Fruit fly (Drosophila melanogaster) whole organism, embryonic: Measurements from ENCODE around the gene ida.
A peak's percentile ranks its signal among the peaks of the same experiment; 100 is the strongest.

Experiments
- Antp ChIP-seq: fragments of 200-800 bp; sonication (Bioruptor generic); optimal IDR thresholded peaks from 3 replicates; lab custom pipeline; 2016; ENCODE audit warnings: missing biosample characterization, missing genetic modification characterization
- Atf-2 ChIP-seq: fragments of 200-800 bp; sonication (Bioruptor generic); optimal IDR thresholded peaks from 2 replicates; lab custom pipeline; 2016; ENCODE audit warnings: missing biosample characterization, missing genetic modification characterization
- B-H2 ChIP-seq: fragments of 200-800 bp; sonication (Bioruptor generic); optimal IDR thresholded peaks from 2 replicates; lab custom pipeline; 2018; ENCODE audit warnings: missing biosample characterization, mild to moderate bottlenecking, missing genetic modification characterization
- CG11456 ChIP-seq: fragments of 200-800 bp; sonication (Bioruptor generic); IDR thresholded peaks from 3 replicates; pipeline ENCODE4 v1.3.6; 2022; ENCODE audit warnings: missing biosample characterization, missing genetic modification characterization
- CG11695 ChIP-seq: fragments of 200-800 bp; sonication (Bioruptor generic); IDR thresholded peaks from 3 replicates; pipeline ENCODE4 v1.3.6; 2022; ENCODE audit warnings: missing biosample characterization, missing genetic modification characterization
- CG11696 ChIP-seq: fragments of 200-800 bp; sonication (Bioruptor generic); IDR thresholded peaks from 2 replicates; pipeline ENCODE4 v1.3.6; 2022; ENCODE audit warnings: missing biosample characterization, missing genetic modification characterization
- CG12769 ChIP-seq: fragments of 200-800 bp; sonication (Bioruptor generic); optimal IDR thresholded peaks from 2 replicates; lab custom pipeline; 2019; ENCODE audit warnings: missing biosample characterization, mild to moderate bottlenecking, missing genetic modification characterization, moderate library complexity
- CG12942 ChIP-seq: fragments of 200-800 bp; sonication (Bioruptor generic); optimal IDR thresholded peaks from 3 replicates; lab custom pipeline; 2016; ENCODE audit warnings: missing biosample characterization, missing genetic modification characterization
- CG17361 ChIP-seq: fragments of 200-800 bp; sonication (Bioruptor generic); IDR thresholded peaks from 3 replicates; pipeline ENCODE4 v1.3.6; 2022; ENCODE audit warnings: missing biosample characterization, missing genetic modification characterization
- CG1792 ChIP-seq: fragments of 200-800 bp; sonication (Bioruptor generic); optimal IDR thresholded peaks from 2 replicates; lab custom pipeline; 2016; ENCODE audit warnings: missing biosample characterization, missing genetic modification characterization
- CG18262 ChIP-seq: fragments of 200-800 bp; optimal IDR thresholded peaks from 3 replicates; lab custom pipeline; 2019; ENCODE audit warnings: missing biosample characterization, mild to moderate bottlenecking, missing genetic modification characterization, moderate library complexity
- CG18476 ChIP-seq: fragments of 200-800 bp; sonication (Bioruptor generic); optimal IDR thresholded peaks from 2 replicates; lab custom pipeline; 2016; ENCODE audit warnings: missing biosample characterization, mild to moderate bottlenecking, missing genetic modification characterization
- CG30020 ChIP-seq: fragments of 200-800 bp; optimal IDR thresholded peaks from 2 replicates; lab custom pipeline; 2019; ENCODE audit warnings: missing biosample characterization, mild to moderate bottlenecking, missing genetic modification characterization, moderate library complexity
- CG31365 ChIP-seq: fragments of 200-800 bp; sonication (Bioruptor generic); optimal IDR thresholded peaks from 2 replicates; lab custom pipeline; 2018; ENCODE audit warnings: missing biosample characterization, mild to moderate bottlenecking, missing genetic modification characterization
- CG3407 ChIP-seq: fragments of 200-800 bp; sonication (Bioruptor generic); optimal IDR thresholded peaks from 2 replicates; lab custom pipeline; 2018; ENCODE audit warnings: missing biosample characterization, mild to moderate bottlenecking, missing genetic modification characterization
- CG4820 ChIP-seq: fragments of 200-800 bp; sonication (Bioruptor generic); optimal IDR thresholded peaks from 3 replicates; lab custom pipeline; 2016; ENCODE audit warnings: missing biosample characterization, missing genetic modification characterization
- CG6689 ChIP-seq: fragments of 200-800 bp; sonication (Bioruptor generic); IDR thresholded peaks from 2 replicates; pipeline ENCODE4 v1.3.6; 2022; ENCODE audit warnings: missing biosample characterization, missing genetic modification characterization
- CG7271 ChIP-seq: fragments of 200-800 bp; sonication (Bioruptor generic); optimal IDR thresholded peaks from 2 replicates; lab custom pipeline; 2018; ENCODE audit warnings: missing biosample characterization, mild to moderate bottlenecking, missing genetic modification characterization, moderate library complexity
- CG7357 ChIP-seq: fragments of 200-800 bp; sonication (Bioruptor generic); IDR thresholded peaks from 3 replicates; pipeline ENCODE4 v1.3.6; 2022; ENCODE audit warnings: missing biosample characterization, missing genetic modification characterization
- CG8089 ChIP-seq: fragments of 200-800 bp; sonication (Bioruptor generic); optimal IDR thresholded peaks from 3 replicates; lab custom pipeline; 2016; ENCODE audit warnings: missing biosample characterization, missing genetic modification characterization
- Doc3 ChIP-seq: fragments of 200-800 bp; sonication (Bioruptor generic); IDR thresholded peaks from 3 replicates; pipeline ENCODE4 v1.3.6; 2022; ENCODE audit warnings: missing biosample characterization, missing genetic modification characterization; ENCODE audit not compliant: partially characterized antibody
- HLH54F ChIP-seq: fragments of 200-800 bp; sonication (Bioruptor generic); optimal IDR thresholded peaks from 3 replicates; lab custom pipeline; 2016; ENCODE audit warnings: missing biosample characterization, missing genetic modification characterization
- Nf-YA ChIP-seq: fragments of 200-800 bp; sonication (Bioruptor generic); IDR thresholded peaks from 2 replicates; pipeline ENCODE4 v1.3.6; 2022; ENCODE audit warnings: missing biosample characterization, missing genetic modification characterization
- Oaz ChIP-seq: fragments of 200-800 bp; sonication (Bioruptor generic); IDR thresholded peaks from 2 replicates; pipeline ENCODE4 v1.3.6; 2022; ENCODE audit warnings: missing biosample characterization, missing genetic modification characterization
- Ravus ChIP-seq: fragments of 200-800 bp; sonication (Bioruptor generic); IDR thresholded peaks from 2 replicates; pipeline ENCODE4 v1.3.6; 2022; ENCODE audit warnings: missing biosample characterization, missing genetic modification characterization
- Sry-δ ChIP-seq: fragments of 200-800 bp; sonication (Bioruptor generic); optimal IDR thresholded peaks from 2 replicates; lab custom pipeline; 2016; ENCODE audit warnings: missing biosample characterization, missing genetic modification characterization
- Stat92E ChIP-seq, 3 experiments: fragments of >200 bp in 2 of 3; fragments of 200-800 bp in 1 of 3; sonication (Bioruptor generic) in 1 of 3; optimal IDR thresholded peaks; 2 replicates each; lab custom pipeline; 2017 to 2019; ENCODE audit warnings: missing biosample characterization in 3 of 3, missing genetic modification characterization in 3 of 3, mild to moderate bottlenecking in 1 of 3, moderate library complexity in 1 of 3
- Taf1 ChIP-seq: fragments of 200-800 bp; sonication (Bioruptor generic); IDR thresholded peaks from 2 replicates; pipeline ENCODE4 v1.3.6; 2022; ENCODE audit warnings: missing biosample characterization, missing genetic modification characterization
- aop ChIP-seq: fragments of 200-800 bp; sonication (Bioruptor generic); IDR thresholded peaks from 2 replicates; pipeline ENCODE4 v1.3.6; 2022; ENCODE audit warnings: missing biosample characterization, missing genetic modification characterization
- bbx ChIP-seq: fragments of 200-800 bp; sonication (Bioruptor generic); IDR thresholded peaks from 2 replicates; pipeline ENCODE4 v1.3.6; 2022; ENCODE audit warnings: missing biosample characterization, missing genetic modification characterization; ENCODE audit not compliant: partially characterized antibody
- cad ChIP-seq: fragments of >200 bp; optimal IDR thresholded peaks from 2 replicates; lab custom pipeline; 2017; ENCODE audit warnings: missing biosample characterization, missing genetic modification characterization
- ci ChIP-seq: fragments of 200-800 bp; sonication (Bioruptor generic); IDR thresholded peaks from 3 replicates; pipeline ENCODE4 v1.3.6; 2022; ENCODE audit warnings: missing biosample characterization, missing genetic modification characterization
- crol ChIP-seq: fragments of 200-800 bp; sonication (Bioruptor generic); IDR thresholded peaks from 2 replicates; pipeline ENCODE4 v1.3.6; 2022; ENCODE audit warnings: missing biosample characterization, missing genetic modification characterization
- esg ChIP-seq: fragments of 200-800 bp; sonication (Bioruptor generic); conservative IDR thresholded peaks from 2 replicates; pipeline ENCODE4 v1.3.6; 2022; ENCODE audit warnings: missing biosample characterization, missing genetic modification characterization
- exex ChIP-seq: fragments of 200-800 bp; sonication (Bioruptor generic); optimal IDR thresholded peaks from 4 replicates; lab custom pipeline; 2018; ENCODE audit warnings: missing biosample characterization, mild to moderate bottlenecking, missing genetic modification characterization, moderate library complexity
- eyg ChIP-seq: fragments of 200-800 bp; sonication (Bioruptor generic); optimal IDR thresholded peaks from 3 replicates; lab custom pipeline; 2016; ENCODE audit warnings: missing biosample characterization, missing genetic modification characterization
- fd96Cb ChIP-seq: fragments of 200-800 bp; sonication (Bioruptor generic); optimal IDR thresholded peaks from 2 replicates; lab custom pipeline; 2018; ENCODE audit warnings: missing biosample characterization, mild to moderate bottlenecking, missing genetic modification characterization, moderate library complexity
- gro ChIP-seq: fragments of 200-800 bp; sonication (Bioruptor generic); optimal IDR thresholded peaks from 2 replicates; lab custom pipeline; 2016; ENCODE audit warnings: missing biosample characterization, missing genetic modification characterization
- ham ChIP-seq: fragments of 200-800 bp; sonication (Bioruptor generic); IDR thresholded peaks from 2 replicates; pipeline ENCODE4 v1.3.6; 2022; ENCODE audit warnings: missing biosample characterization, missing genetic modification characterization
- hb ChIP-seq: fragments of 200-800 bp; sonication (Bioruptor generic); IDR thresholded peaks from 3 replicates; pipeline ENCODE4 v1.3.6; 2022; ENCODE audit warnings: missing biosample characterization, missing genetic modification characterization; ENCODE audit not compliant: partially characterized antibody
- maf-S ChIP-seq: fragments of 200-800 bp; sonication (Bioruptor generic); optimal IDR thresholded peaks from 2 replicates; lab custom pipeline; 2016; ENCODE audit warnings: missing biosample characterization, missing genetic modification characterization
- nau ChIP-seq: fragments of 200-800 bp; sonication (Bioruptor generic); optimal IDR thresholded peaks from 3 replicates; lab custom pipeline; 2017; ENCODE audit warnings: missing biosample characterization, mild to moderate bottlenecking, missing genetic modification characterization, missing genetic modification reagents
- oc ChIP-seq: fragments of 200-800 bp; sonication (Bioruptor generic); optimal IDR thresholded peaks from 2 replicates; lab custom pipeline; 2018; ENCODE audit warnings: missing biosample characterization, mild to moderate bottlenecking, missing genetic modification characterization, moderate library complexity
- odd ChIP-seq: fragments of 200-800 bp; sonication (Bioruptor generic); optimal IDR thresholded peaks from 2 replicates; lab custom pipeline; 2017; ENCODE audit warnings: missing biosample characterization, mild to moderate bottlenecking, missing genetic modification characterization
- pho ChIP-seq: fragments of 200-800 bp; sonication (Bioruptor generic); optimal IDR thresholded peaks from 2 replicates; lab custom pipeline; 2016; ENCODE audit warnings: missing biosample characterization, missing genetic modification characterization
- sna ChIP-seq: fragments of 200-800 bp; sonication (Bioruptor generic); IDR thresholded peaks from 2 replicates; pipeline ENCODE4 v1.3.6; 2022; ENCODE audit warnings: missing biosample characterization, missing genetic modification characterization; ENCODE audit not compliant: partially characterized antibody
- toy ChIP-seq: fragments of 200-800 bp; sonication (Bioruptor generic); IDR thresholded peaks from 2 replicates; pipeline ENCODE4 v1.3.6; 2022; ENCODE audit warnings: missing biosample characterization, missing genetic modification characterization
- ttk ChIP-seq: fragments of 200-800 bp; sonication (Bioruptor generic); IDR thresholded peaks from 2 replicates; pipeline ENCODE4 v2.1.2; 2022; ENCODE audit warnings: missing biosample characterization, missing genetic modification characterization
- unc-4 ChIP-seq: fragments of 200-800 bp; sonication (Bioruptor generic); IDR thresholded peaks from 2 replicates; pipeline ENCODE4 v1.3.6; 2022; ENCODE audit warnings: missing biosample characterization, missing genetic modification characterization; ENCODE audit not compliant: partially characterized antibody
- zfh2 ChIP-seq: fragments of 200-800 bp; sonication (Bioruptor generic); optimal IDR thresholded peaks from 2 replicates; lab custom pipeline; 2016; ENCODE audit warnings: missing biosample characterization, missing genetic modification characterization

Gene ida

DNA sequence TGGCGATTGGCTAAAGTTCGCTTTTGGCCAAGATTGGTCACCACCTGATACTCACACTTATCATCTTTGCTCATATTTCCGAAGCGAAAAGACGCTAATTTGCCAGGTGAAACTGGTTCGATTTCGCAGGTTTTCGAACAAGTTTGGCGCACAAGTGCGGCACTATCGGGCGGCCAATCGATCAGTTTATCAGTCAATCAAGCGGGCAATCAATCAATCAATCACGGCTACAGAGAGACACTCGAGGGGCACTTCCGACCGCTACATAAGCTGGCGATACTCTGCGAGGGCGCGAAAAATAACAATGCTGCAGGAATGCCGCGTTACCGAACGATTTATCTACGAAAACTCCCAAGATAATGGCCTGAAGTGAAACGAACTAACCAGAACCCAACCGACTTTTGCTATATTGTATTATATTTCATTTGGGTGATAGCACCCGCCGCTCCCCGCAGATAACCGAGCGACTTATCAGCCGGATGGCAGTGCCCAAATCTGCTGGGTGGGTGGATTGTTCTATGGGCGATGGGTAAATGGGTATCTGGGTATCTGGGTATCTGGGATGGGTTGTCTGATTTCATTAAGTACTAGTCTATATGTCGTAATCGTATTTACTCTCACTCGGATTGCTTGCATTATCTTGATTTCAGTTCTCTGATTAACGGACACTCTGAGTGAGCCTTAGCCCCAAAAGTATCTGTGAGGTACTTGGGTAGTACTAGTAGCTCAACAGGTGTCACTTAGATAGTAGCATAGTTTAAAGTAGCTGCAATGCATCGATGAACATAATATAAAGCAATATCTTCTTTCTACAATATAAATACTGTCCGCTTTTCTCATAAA, 24.0 kb downstream of the ida start (continued):
- TF ChIP-seq crol (GFP tag; lab: Robert Waterston, UW) (peak; percentile 79), CG3407 (GFP tag; lab: Kevin White, UChicago) (no peak), CG11696 (GFP tag; lab: Robert Waterston, UW) (no peak), Ravus (GFP tag; lab: Robert Waterston, UW) (no peak), sna (GFP tag; lab: Robert Waterston, UW) (no peak), zfh2 (no peak), HLH54F (GFP tag; lab: Kevin White, UChicago) (no peak), ci (GFP tag; lab: Robert Waterston, UW) (no peak), odd (no peak), Atf-2 (GFP tag; lab: Kevin White, UChicago) (no peak), nau (no peak), CG11456 (GFP tag; lab: Robert Waterston, UW) (no peak), CG18476 (no peak), cad (GFP tag; lab: Kevin White, UChicago) (no peak), exex (tag; lab: Kevin White, UChicago) (peak; percentile 82), CG1792 (GFP tag; lab: Kevin White, UChicago) (no peak), CG6689 (GFP tag; lab: Robert Waterston, UW) (no peak), Antp (no peak), CG12769 (tag; lab: Kevin White, UChicago) (peak; percentile 37), CG12942 (no peak), CG7271 (no peak), hb (GFP tag; lab: Robert Waterston, UW) (no peak), aop (GFP tag; lab: Robert Waterston, UW) (no peak), pho (GFP tag; lab: Kevin White, UChicago) (no peak), CG4820 (GFP tag; lab: Kevin White, UChicago) (no peak), CG7357 (no peak), B-H2 (GFP tag; lab: Kevin White, UChicago) (peak; percentile 9), ttk (GFP tag; lab: Robert Waterston, UW) (no peak), CG17361 (GFP tag; lab: Robert Waterston, UW) (no peak), gro (GFP tag; lab: Kevin White, UChicago) (peak; percentile 17), Taf1 (GFP tag; lab: Robert Waterston, UW) (no peak), CG8089 (no peak), ham (GFP tag; lab: Robert Waterston, UW) (0 out of 2 replicates have a peak, but pooled peaks have one; percentile 48), eyg (GFP tag; lab: Kevin White, UChicago) (no peak), CG30020 (tag; lab: Kevin White, UChicago) (no peak), CG31365 (tag; lab: Kevin White, UChicago) (no peak), bbx (GFP tag; lab: Robert Waterston, UW) (no peak), CG18262 (tag; lab: Kevin White, UChicago) (no peak), toy (GFP tag; lab: Robert Waterston, UW) (no peak), unc-4 (GFP tag; lab: Robert Waterston, UW) (no peak), Stat92E (GFP tag; optimal IDR thresholded peaks at IDR 0.05; lab: Kevin White, UChicago) (no peak), esg (GFP tag; lab: Robert Waterston, UW) (no peak), Oaz (no peak), Doc3 (GFP tag; lab: Robert Waterston, UW) (no peak), Sry-δ (GFP tag; lab: Kevin White, UChicago) (no peak), maf-S (GFP tag; lab: Kevin White, UChicago) (no peak), fd96Cb (tag; lab: Kevin White, UChicago) (no peak), Nf-YA (GFP tag; lab: Robert Waterston, UW) (no peak), CG11695 (GFP tag; lab: Robert Waterston, UW) (no peak), oc (tag; lab: Kevin White, UChicago) (no peak)
